Worm (Caenorhabditis elegans) whole organism, midembryonic: ENCODE data around the gene tag-307.
A peak's percentile ranks its signal among the peaks of the same experiment; 100 is the strongest.

Source experiments
- T22C8.4 ChIP-seq: fragments of 200-800 bp; sonication (Bioruptor generic); IDR thresholded peaks from 2 replicates; pipeline ENCODE4 v1.3.6; 2022; ENCODE audit warnings: missing genetic modification characterization, missing compliant biosample characterization
- cog-1 ChIP-seq: sonication (generic microtip); optimal IDR thresholded peaks from 2 replicates; lab custom pipeline; 2016; ENCODE audit warnings: missing genetic modification characterization, missing compliant biosample characterization
- flt-1 ChIP-seq: fragments of 200-800 bp; sonication (Bioruptor generic); IDR thresholded peaks from 2 replicates; pipeline ENCODE4 v1.3.6; 2022; ENCODE audit warnings: missing genetic modification characterization, missing compliant biosample characterization
- klf-2 ChIP-seq: fragments of 200-800 bp; sonication (Bioruptor generic); conservative IDR thresholded peaks from 2 replicates; pipeline ENCODE4 v1.3.6; 2022; ENCODE audit warnings: missing genetic modification reagents, missing genetic modification characterization, missing compliant biosample characterization
- med-1 ChIP-seq: sonication (generic microtip); optimal IDR thresholded peaks from 2 replicates; lab custom pipeline; 2017; ENCODE audit warnings: missing genetic modification characterization, mild to moderate bottlenecking, missing compliant biosample characterization, antibody characterized with exemption, missing genetic modification reagents; ENCODE audit not compliant: insufficient read depth
- ref-1 ChIP-seq: fragments of 200-800 bp; sonication (Bioruptor generic); conservative IDR thresholded peaks from 2 replicates; pipeline ENCODE4 v1.3.6; 2022; ENCODE audit warnings: missing genetic modification reagents, missing genetic modification characterization, missing compliant biosample characterization
- tab-1 ChIP-seq: fragments of 200-800 bp; sonication (Bioruptor generic); IDR thresholded peaks from 2 replicates; pipeline ENCODE4 v1.3.6; 2022; ENCODE audit warnings: missing genetic modification characterization, missing compliant biosample characterization
- ztf-23 ChIP-seq: fragments of 200-800 bp; sonication (Bioruptor generic); IDR thresholded peaks from 2 replicates; pipeline ENCODE4 v1.3.6; 2022; ENCODE audit warnings: missing genetic modification reagents, missing genetic modification characterization, missing compliant biosample characterization
- ztf-29 ChIP-seq: fragments of 200-800 bp; sonication (Bioruptor generic); IDR thresholded peaks from 2 replicates; pipeline ENCODE4 v1.3.6; 2022; ENCODE audit warnings: missing genetic modification reagents, missing genetic modification characterization, missing compliant biosample characterization

tag-307 gene

DNA sequence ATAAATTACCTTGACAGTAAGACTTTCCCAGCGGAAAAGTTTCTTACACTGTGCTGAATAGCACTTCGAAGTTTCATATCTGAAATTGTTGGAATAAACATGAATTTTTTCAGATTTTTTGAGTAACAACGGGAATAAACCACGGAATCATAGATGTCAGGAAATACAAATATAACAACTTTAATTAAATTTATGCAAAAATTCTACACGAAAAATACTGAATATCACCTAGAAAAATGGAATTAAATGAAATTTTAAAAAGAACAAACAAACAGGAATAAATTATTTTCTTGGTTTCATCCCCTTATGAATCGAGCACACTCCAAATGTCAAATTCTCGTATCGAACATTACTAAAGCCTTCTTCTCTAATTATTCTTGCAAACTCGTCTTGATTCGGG lies at the start of gene tag-307:
tag-307 (minus strand) TSS at position 101 of the 400 bp plus-strand sequence.
- TF ChIP-seq med-1 (GFP tag; lab: Kevin White, UChicago) (no peak), cog-1 (tag; lab: Kevin White, UChicago) (no peak), ztf-23 (GFP tag; lab: Robert Waterston, UW) (no peak), flt-1 (GFP tag; lab: Robert Waterston, UW) (no peak), klf-2 (GFP tag; lab: Robert Waterston, UW) (no peak)

DNA sequence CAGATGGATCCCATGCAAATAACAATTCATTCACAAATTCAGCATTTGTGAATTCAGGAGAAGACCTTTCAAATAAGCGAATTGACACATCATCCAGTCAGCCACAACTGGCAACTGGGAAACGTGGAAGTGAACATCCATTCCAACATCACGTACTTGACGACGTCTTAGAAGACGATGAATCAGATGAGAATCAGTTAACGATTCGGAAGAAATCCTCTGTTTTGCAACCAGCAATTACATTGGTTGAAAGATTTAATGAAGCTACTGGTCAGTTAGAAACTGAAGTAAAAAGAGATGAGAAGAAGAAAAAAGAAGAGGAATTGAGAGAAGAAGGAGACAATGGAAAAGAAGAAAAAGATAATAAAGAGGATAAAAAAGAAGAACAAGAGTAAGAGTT lies 46.4 kb upstream of the tag-307 start:
- TF ChIP-seq klf-2 (GFP tag; lab: Robert Waterston, UW) (no peak), ztf-29 (no peak), flt-1 (GFP tag; lab: Robert Waterston, UW) (no peak), T22C8.4 (GFP tag; lab: Robert Waterston, UW) (no peak), tab-1 (no peak), ztf-23 (GFP tag; lab: Robert Waterston, UW) (no peak), cog-1 (tag; lab: Kevin White, UChicago) (no peak), ref-1 (no peak), med-1 (GFP tag; lab: Kevin White, UChicago) (no peak)

DNA sequence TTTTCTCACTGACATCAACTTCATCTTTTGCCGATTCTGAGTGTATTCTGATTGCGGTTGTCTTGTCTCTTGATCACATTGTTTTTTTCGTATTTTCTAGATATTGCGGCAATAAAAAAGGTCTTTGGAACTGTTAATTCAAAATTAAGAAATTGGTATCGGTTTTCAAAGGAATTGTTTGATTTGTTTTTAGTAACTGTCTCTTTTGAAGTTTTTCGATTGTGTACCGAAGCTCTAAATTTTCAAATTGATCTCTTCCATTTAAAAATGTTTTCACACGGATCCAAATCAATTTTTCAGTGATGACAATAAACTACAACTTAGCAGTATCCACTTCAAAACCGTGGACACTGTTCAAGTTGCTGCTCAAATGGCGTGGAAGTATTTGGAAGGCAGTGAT lies 43.7 kb upstream of the tag-307 start, which contains the start of gene best-24:
best-24 (plus strand) TSS at position 301 of the 400 bp plus-strand sequence.
- TF ChIP-seq med-1 (GFP tag; lab: Kevin White, UChicago) (no peak), flt-1 (GFP tag; lab: Robert Waterston, UW) (no peak), ztf-23 (GFP tag; lab: Robert Waterston, UW) (no peak), T22C8.4 (GFP tag; lab: Robert Waterston, UW) (no peak), tab-1 (no peak), ref-1 (no peak), cog-1 (tag; lab: Kevin White, UChicago) (no peak)

DNA sequence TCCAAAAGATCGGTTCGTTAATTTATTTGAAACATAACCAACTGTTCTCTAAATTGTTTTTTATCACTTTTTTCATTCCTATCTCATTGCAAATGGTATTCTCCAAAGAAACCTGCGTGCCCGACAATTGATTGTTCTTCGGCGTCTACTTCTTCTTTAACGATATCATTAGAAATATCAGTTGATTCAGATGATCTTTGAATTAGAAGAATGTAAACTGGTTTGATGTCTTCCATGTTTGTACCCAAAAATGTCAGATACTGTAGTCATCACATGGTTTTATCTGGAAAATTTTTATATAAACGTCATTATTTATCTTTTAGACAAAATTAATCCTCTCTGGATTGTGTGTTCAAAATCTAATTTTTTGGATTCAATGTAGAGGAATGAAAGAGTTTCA lies 40.7 kb upstream of the tag-307 start:
- TF ChIP-seq T22C8.4 (GFP tag; lab: Robert Waterston, UW) (no peak), tab-1 (no peak), ref-1 (no peak)

DNA sequence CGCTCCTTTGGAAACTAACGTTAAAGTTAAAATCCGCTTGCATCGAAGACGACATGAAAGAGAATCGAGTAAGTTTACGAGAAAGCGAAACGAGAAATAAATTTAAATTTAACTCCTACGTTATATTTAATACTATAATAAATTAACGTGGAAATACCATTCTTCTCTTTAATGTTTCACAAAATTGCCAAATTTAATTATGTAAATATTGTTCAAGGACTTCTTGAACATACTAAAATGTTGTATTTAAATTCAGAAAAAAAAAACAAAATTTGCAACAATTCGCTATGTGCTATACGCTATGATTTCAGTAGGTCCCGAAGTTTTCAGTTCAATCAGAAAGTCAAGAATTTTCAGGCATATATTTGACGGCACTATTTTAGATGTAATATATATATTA lies 39.9 kb upstream of the tag-307 start, which contains the start of gene ZK688.10:
ZK688.10 (minus strand) TSS at position 101 of the 400 bp plus-strand sequence.
- TF ChIP-seq flt-1 (GFP tag; lab: Robert Waterston, UW), result no peak
- no peak for TF ChIP-seq klf-2 (GFP tag; lab: Robert Waterston, UW)
- no peak for TF ChIP-seq ztf-29
- no peak for TF ChIP-seq T22C8.4 (GFP tag; lab: Robert Waterston, UW)
- TF ChIP-seq cog-1 (tag; lab: Kevin White, UChicago), result no peak

DNA sequence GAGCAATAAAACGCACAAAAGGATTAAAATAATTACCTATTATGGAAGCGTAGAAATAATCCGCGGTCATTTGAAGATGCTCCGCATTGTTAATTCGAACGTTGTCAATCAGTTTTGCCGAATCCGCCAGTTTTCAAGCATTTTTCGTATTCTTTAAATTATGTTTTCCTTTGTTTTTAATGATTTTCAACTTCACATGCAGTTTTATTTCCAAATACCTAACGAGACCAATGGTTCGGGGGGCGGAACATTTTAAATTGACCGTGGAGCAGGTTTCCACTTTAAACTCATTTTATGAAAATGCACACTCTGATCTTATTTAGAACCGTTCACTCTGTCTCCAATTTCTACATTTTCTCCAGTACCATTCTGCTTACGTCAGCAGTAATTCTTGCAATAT lies 37.7 kb upstream of the tag-307 start, which contains the start of gene ZK688.4:
ZK688.4 (plus strand) TSS at position 301 of the 400 bp plus-strand sequence.
- TF ChIP-seq med-1 (GFP tag; lab: Kevin White, UChicago) (no peak), flt-1 (GFP tag; lab: Robert Waterston, UW) (no peak), cog-1 (tag; lab: Kevin White, UChicago) (no peak), ztf-23 (GFP tag; lab: Robert Waterston, UW) (no peak), ref-1 (no peak), ztf-29 (no peak), tab-1 (no peak), klf-2 (GFP tag; lab: Robert Waterston, UW) (no peak), T22C8.4 (GFP tag; lab: Robert Waterston, UW) (no peak)

DNA sequence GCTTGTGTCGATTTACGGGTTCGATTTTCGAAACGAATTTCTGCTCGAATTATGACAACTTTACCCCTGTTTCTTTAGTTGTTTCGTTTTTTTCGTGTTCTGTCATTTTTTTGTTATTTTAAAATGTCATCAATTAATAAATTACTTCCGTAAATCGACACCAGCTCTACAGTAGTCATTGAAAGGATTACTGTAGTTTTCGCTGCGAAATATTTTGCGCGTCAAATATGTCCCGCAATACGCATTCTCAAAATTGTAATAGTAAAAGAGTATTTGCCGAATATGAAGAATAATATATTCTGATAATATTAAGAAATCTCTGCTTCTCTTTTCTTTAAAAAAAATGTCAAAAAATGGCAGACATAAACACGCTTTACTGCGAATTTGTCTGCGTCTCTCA lies 36.2 kb upstream of the tag-307 start:
- TF ChIP-seq T22C8.4 (GFP tag; lab: Robert Waterston, UW) (no peak), tab-1 (no peak), ref-1 (no peak)

DNA sequence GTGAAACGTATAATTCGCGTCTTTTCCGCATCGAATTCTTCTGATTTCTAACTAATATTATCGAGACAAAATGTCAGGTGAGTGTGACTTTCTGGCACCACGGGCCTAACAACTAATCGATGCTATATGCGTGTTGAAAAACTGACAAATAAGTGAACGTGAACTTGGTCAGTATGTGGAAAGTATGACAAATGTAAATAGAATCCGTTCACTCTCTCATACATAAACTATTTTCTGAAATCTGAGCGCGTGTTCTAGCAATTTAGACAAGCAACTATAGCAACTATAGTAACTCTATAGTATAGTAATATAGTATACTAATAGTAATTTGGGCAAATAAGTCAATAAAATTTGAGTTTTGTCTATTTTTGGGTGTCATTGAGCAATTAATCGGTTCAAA lies 35.3 kb upstream of the tag-307 start:
- TF ChIP-seq cog-1 (tag; lab: Kevin White, UChicago) (no peak), T22C8.4 (GFP tag; lab: Robert Waterston, UW) (no peak), klf-2 (GFP tag; lab: Robert Waterston, UW) (no peak), ztf-29 (no peak), ztf-23 (GFP tag; lab: Robert Waterston, UW) (no peak), med-1 (GFP tag; lab: Kevin White, UChicago) (no peak), tab-1 (no peak), ref-1 (no peak), flt-1 (GFP tag; lab: Robert Waterston, UW) (no peak)

DNA sequence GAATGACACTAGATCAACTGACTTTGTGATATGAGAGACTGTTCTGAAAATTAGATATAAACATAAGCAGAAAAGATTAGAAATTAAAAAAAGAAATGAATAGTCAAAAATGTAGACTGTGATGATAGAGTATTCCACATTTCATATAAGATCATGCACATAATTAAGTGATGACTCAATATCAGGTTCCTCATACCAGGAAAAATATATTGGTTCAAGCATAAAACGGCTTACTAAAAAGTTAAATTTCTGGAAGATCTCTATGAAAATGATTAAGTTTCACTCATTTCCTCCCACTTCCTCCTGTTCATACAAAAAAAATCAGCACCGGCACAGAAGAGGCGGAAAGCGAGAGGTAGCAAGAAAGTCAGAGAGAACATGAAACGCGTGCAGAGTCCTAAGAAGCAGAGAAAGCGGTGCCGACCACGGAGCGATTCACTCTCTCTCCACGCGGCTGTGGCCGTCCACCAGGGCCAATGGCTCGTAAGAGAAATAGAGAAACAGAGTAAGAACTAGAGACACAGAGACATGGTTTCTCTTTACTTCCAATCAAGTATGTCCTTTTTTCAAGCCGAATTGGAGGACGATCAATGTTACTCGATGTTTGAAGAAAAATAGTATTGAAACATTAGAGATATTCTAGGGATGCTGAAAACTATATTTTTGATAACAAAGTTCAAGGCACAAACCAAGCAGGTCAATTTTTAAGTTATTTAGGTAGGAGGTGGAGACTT lies 34.7 kb upstream of the tag-307 start, which contains the start of the genes ZK688.5 and fahd-1:
ZK688.5 (minus strand) TSS at position 51 of the 734 bp plus-strand sequence.
fahd-1 (plus strand) TSS at position 684 of the 734 bp plus-strand sequence.
- TF ChIP-seq cog-1 (tag; lab: Kevin White, UChicago) (peak; percentile 10), ztf-29 (no peak), ztf-23 (GFP tag; lab: Robert Waterston, UW) (0 out of 2 replicates have a peak, but pooled peaks have one; percentile 51)

DNA sequence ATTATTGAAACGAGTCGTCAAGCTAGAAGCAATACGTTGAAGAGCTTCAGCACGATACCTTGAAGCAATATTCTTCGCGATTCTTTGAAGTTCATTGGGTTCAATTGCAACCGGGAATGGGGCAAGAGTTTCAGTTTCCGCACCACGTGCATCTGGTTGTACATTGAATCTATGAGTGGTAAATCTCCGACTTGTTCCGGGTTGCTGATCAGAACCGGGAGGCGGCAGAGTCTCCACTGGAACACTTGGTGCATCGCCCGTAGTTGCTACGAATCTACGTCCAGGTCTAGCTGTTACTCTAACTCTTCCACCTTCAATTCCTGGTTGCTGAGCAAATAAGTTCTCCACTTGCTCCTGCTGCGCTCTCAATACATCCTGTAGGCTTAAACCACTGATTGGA lies 32.0 kb upstream of the tag-307 start:
- TF ChIP-seq klf-2 (GFP tag; lab: Robert Waterston, UW), result no peak

DNA sequence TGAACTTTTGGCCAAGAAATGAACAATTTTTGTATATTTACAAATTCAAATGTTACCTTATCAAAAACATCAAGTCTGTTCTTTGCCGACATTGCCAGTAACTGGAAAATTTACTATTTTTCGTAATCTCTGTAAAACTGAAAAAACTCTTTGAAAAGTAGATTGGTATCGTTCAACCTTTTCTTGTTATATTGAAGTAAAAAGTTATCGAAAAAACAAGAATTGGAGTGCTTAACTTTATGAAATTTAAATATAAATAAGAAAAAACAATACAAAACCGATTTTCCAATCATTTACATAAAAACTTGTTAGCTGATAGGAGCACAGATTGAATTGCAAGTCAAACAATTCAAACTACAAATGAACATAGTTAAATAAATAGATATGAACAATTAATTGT lies 27.8 kb upstream of the tag-307 start, which contains the start of gene ZK688.11:
ZK688.11 (minus strand) TSS at position 101 of the 400 bp plus-strand sequence.
- TF ChIP-seq T22C8.4 (GFP tag; lab: Robert Waterston, UW), result no peak
- no peak for TF ChIP-seq med-1 (GFP tag; lab: Kevin White, UChicago)
- no peak for TF ChIP-seq tab-1
- no peak for TF ChIP-seq ztf-29
- TF ChIP-seq ztf-23 (GFP tag; lab: Robert Waterston, UW), result no peak
- no peak for TF ChIP-seq ref-1
- TF ChIP-seq cog-1 (tag; lab: Kevin White, UChicago), result no peak
- TF ChIP-seq flt-1 (GFP tag; lab: Robert Waterston, UW), result no peak
- TF ChIP-seq klf-2 (GFP tag; lab: Robert Waterston, UW), result no peak
